Fruit fly (Drosophila melanogaster) Kc167 (cell line): ENCODE results near the gene Mst87F.

Experiments
- Myc ChIP-seq: fragments of >200 bp; optimal IDR thresholded peaks from 2 replicates; lab custom pipeline; 2017; ENCODE audit warnings: missing external identifiers
- Sin3A ChIP-seq: fragments of >200 bp; optimal IDR thresholded peaks from 2 replicates; lab custom pipeline; 2018; ENCODE audit warnings: missing external identifiers
- h ChIP-seq: fragments of >200 bp; optimal IDR thresholded peaks from 3 replicates; lab custom pipeline; 2018; ENCODE audit warnings: missing external identifiers
- insv ChIP-seq: fragments of >200 bp; optimal IDR thresholded peaks from 3 replicates; lab custom pipeline; 2018; ENCODE audit warnings: missing external identifiers
- psq ChIP-seq: fragments of >200 bp; optimal IDR thresholded peaks from 2 replicates; lab custom pipeline; 2017; ENCODE audit warnings: missing external identifiers
- ttk ChIP-seq: sonication (Bioruptor generic); optimal IDR thresholded peaks from 2 replicates; lab custom pipeline; 2017; ENCODE audit warnings: missing external identifiers

The Mst87F gene

dm6 chr3R:13789617-13790277 is 38.1 kb downstream of the Mst87F start:
- no peak for TF ChIP-seq Sin3A (lab: Kevin White, UChicago)
- TF ChIP-seq Myc: no peak
- no peak for TF ChIP-seq h (lab: Kevin White, UChicago)
- TF ChIP-seq insv (lab: Kevin White, UChicago): no peak
- no peak for TF ChIP-seq ttk
- TF ChIP-seq psq (lab: Kevin White, UChicago): no peak

dm6 chr3R:13788672-13789071 is 39.1 kb downstream of the Mst87F start:
- TF ChIP-seq h (lab: Kevin White, UChicago) (no peak), psq (lab: Kevin White, UChicago) (no peak), Myc (no peak), ttk (no peak), insv (lab: Kevin White, UChicago) (no peak), Sin3A (lab: Kevin White, UChicago) (no peak)

- no peak for TF ChIP-seq insv (lab: Kevin White, UChicago)
- no peak for TF ChIP-seq h (lab: Kevin White, UChicago)
- TF ChIP-seq ttk: no peak
- no peak for TF ChIP-seq psq (lab: Kevin White, UChicago)
- no peak for TF ChIP-seq Sin3A (lab: Kevin White, UChicago)
- TF ChIP-seq Myc: no peak
Observed at dm6 chr3R:13788224-13788623, 39.6 kb downstream of the Mst87F start.

- TF ChIP-seq Myc (no peak), ttk (no peak), h (lab: Kevin White, UChicago) (no peak), Sin3A (lab: Kevin White, UChicago) (no peak), psq (lab: Kevin White, UChicago) (no peak), insv (lab: Kevin White, UChicago) (no peak)
Observed at dm6 chr3R:13785895-13786294, 41.9 kb downstream of the Mst87F start.

- TF ChIP-seq h (lab: Kevin White, UChicago): no peak
- no peak for TF ChIP-seq Myc
Observed at dm6 chr3R:13783397-13783796, 44.4 kb downstream of the Mst87F start.

dm6 chr3R:13782578-13782977 is 45.2 kb downstream of the Mst87F start:
- TF ChIP-seq Myc (no peak), psq (lab: Kevin White, UChicago) (no peak), Sin3A (lab: Kevin White, UChicago) (no peak), h (lab: Kevin White, UChicago) (no peak), insv (lab: Kevin White, UChicago) (no peak), ttk (no peak)

dm6 chr3R:13782035-13782434 is 45.8 kb downstream of the Mst87F start, which contains the start of gene Dip-B:
Dip-B (plus strand) TSS chr3R:13782288.
- TF ChIP-seq Sin3A (lab: Kevin White, UChicago): no peak
- TF ChIP-seq h (lab: Kevin White, UChicago): no peak

dm6 chr3R:13780769-13781168 is 47.0 kb downstream of the Mst87F start, which contains the start of gene CG9286:
CG9286 (plus strand) TSS chr3R:13780964.
- TF ChIP-seq Myc: no peak
- TF ChIP-seq ttk: no peak
- no peak for TF ChIP-seq psq (lab: Kevin White, UChicago)
- no peak for TF ChIP-seq h (lab: Kevin White, UChicago)
- TF ChIP-seq insv (lab: Kevin White, UChicago): no peak
- TF ChIP-seq Sin3A (lab: Kevin White, UChicago): no peak

dm6 chr3R:13779241-13779683 is 48.5 kb downstream of the Mst87F start, which contains the start of the genes CG42375 and CG9288:
CG42375 (plus strand) TSS chr3R:13779624.
CG9288 (plus strand) TSS chr3R:13779624.
- TF ChIP-seq ttk (no peak), psq (lab: Kevin White, UChicago) (no peak), Myc (no peak), Sin3A (lab: Kevin White, UChicago) (no peak), h (lab: Kevin White, UChicago) (no peak), insv (lab: Kevin White, UChicago) (no peak)
